Worm (Caenorhabditis elegans): ENCODE results near the gene C55A6.11.
A peak's percentile ranks its signal among the peaks of the same experiment; 100 is the strongest.

Gene C55A6.11

ce11 chrV:11490382-11490781, 29.9 kb upstream of the C55A6.11 start, which contains the start of gene dhs-19:
TSS of gene dhs-19 (minus strand) at chrV:11490482.
- TF ChIP-seq tab-1 (GFP tag; IDR thresholded peaks at IDR 0.05) (no peak), T22C8.4 (GFP tag; IDR thresholded peaks at IDR 0.05) (no peak), cog-1 (tag; optimal IDR thresholded peaks at IDR 0.05) (no peak), ztf-29 (GFP tag; IDR thresholded peaks at IDR 0.05) (no peak), ref-1 (GFP tag; conservative IDR thresholded peaks at IDR 0.05) (no peak), ztf-23 (GFP tag; IDR thresholded peaks at IDR 0.05) (no peak), klf-2 (GFP tag; conservative IDR thresholded peaks at IDR 0.05) (no peak), flt-1 (GFP tag; IDR thresholded peaks at IDR 0.05) (no peak), med-1 (GFP tag; optimal IDR thresholded peaks at IDR 0.05; ENCODE audit: insufficient read depth) (no peak)

- TF ChIP-seq tab-1 (GFP tag; IDR thresholded peaks at IDR 0.05) (no peak), ref-1 (GFP tag; conservative IDR thresholded peaks at IDR 0.05) (no peak), flt-1 (GFP tag; IDR thresholded peaks at IDR 0.05) (no peak), ztf-29 (GFP tag; IDR thresholded peaks at IDR 0.05) (no peak), T22C8.4 (GFP tag; IDR thresholded peaks at IDR 0.05) (no peak), klf-2 (GFP tag; conservative IDR thresholded peaks at IDR 0.05) (no peak), ztf-23 (GFP tag; IDR thresholded peaks at IDR 0.05) (no peak), med-1 (GFP tag; optimal IDR thresholded peaks at IDR 0.05; ENCODE audit: insufficient read depth) (no peak), cog-1 (tag; optimal IDR thresholded peaks at IDR 0.05) (no peak)
These were observed 27.9 kb upstream of the C55A6.11 start, which contains the start of gene T11F9.21 for ce11 chrV:11492456-11492855. TSS of gene T11F9.21 (plus strand) at chrV:11492756.

DNA sequence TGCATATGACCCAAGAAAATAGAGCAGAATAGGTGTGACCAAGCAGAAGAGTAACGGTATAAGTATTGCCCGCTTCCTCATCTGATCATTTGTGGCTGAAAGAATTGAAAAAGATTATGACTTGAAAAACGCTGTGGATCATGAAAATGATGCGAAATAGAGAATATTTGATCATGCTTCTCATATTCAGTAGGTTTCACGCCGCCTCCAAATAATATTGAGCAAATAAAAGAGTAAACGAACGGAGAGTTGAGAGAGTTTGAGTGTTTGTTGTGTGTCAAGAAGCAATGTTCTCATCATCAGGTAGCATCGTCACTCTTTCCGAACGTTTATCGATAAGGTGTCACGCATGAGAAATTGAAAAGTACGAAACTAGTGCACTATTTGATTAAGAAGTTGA, 24.0 kb upstream of the C55A6.11 start, which contains the start of gene htrl-1:
Gene htrl-1, minus strand, starts transcription at position 101 of the 400 bp plus-strand sequence.
- no peak for TF ChIP-seq ztf-23 (GFP tag; IDR thresholded peaks at IDR 0.05)
- TF ChIP-seq flt-1 (GFP tag; IDR thresholded peaks at IDR 0.05) = no peak
- no peak for TF ChIP-seq ref-1 (GFP tag; conservative IDR thresholded peaks at IDR 0.05)
- no peak for TF ChIP-seq tab-1 (GFP tag; IDR thresholded peaks at IDR 0.05)
- TF ChIP-seq med-1 (GFP tag; optimal IDR thresholded peaks at IDR 0.05; ENCODE audit: insufficient read depth) = no peak
- TF ChIP-seq T22C8.4 (GFP tag; IDR thresholded peaks at IDR 0.05) = no peak
- TF ChIP-seq cog-1 (tag; optimal IDR thresholded peaks at IDR 0.05) = no peak
- TF ChIP-seq ztf-29 (GFP tag; IDR thresholded peaks at IDR 0.05) = no peak
- TF ChIP-seq klf-2 (GFP tag; conservative IDR thresholded peaks at IDR 0.05) = no peak

ce11 chrV:11497475-11497874, 22.8 kb upstream of the C55A6.11 start:
- TF ChIP-seq T22C8.4 (GFP tag; IDR thresholded peaks at IDR 0.05) = no peak
- no peak for TF ChIP-seq med-1 (GFP tag; optimal IDR thresholded peaks at IDR 0.05; ENCODE audit: insufficient read depth)
- TF ChIP-seq tab-1 (GFP tag; IDR thresholded peaks at IDR 0.05) = no peak
- no peak for TF ChIP-seq cog-1 (tag; optimal IDR thresholded peaks at IDR 0.05)
- no peak for TF ChIP-seq ref-1 (GFP tag; conservative IDR thresholded peaks at IDR 0.05)
- no peak for TF ChIP-seq ztf-23 (GFP tag; IDR thresholded peaks at IDR 0.05)
- TF ChIP-seq flt-1 (GFP tag; IDR thresholded peaks at IDR 0.05) = no peak
- no peak for TF ChIP-seq ztf-29 (GFP tag; IDR thresholded peaks at IDR 0.05)
- TF ChIP-seq klf-2 (GFP tag; conservative IDR thresholded peaks at IDR 0.05) = no peak

DNA sequence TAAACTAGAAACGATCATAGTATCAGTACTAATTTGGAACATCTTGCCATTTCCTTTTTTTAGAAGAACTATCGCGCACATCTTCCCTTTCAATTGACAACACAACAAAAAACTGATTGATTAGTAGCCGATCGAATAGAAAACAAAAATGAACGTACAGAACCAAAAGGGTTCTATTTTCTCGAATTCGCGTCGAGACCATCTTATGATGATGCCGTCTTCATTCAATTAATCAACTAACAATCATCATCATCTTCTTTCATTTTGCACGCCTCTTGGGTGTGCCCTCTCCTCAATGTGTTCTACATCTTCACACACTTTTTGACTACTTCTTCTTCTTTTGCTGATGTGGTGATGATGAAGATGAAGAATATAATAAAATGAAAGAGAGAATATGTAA, 20.5 kb upstream of the C55A6.11 start:
- TF ChIP-seq flt-1 (GFP tag; IDR thresholded peaks at IDR 0.05) (no peak), ref-1 (GFP tag; conservative IDR thresholded peaks at IDR 0.05) (no peak), cog-1 (tag; optimal IDR thresholded peaks at IDR 0.05) (no peak), ztf-29 (GFP tag; IDR thresholded peaks at IDR 0.05) (no peak), tab-1 (GFP tag; IDR thresholded peaks at IDR 0.05) (no peak), ztf-23 (GFP tag; IDR thresholded peaks at IDR 0.05) (no peak), klf-2 (GFP tag; conservative IDR thresholded peaks at IDR 0.05) (no peak), med-1 (GFP tag; optimal IDR thresholded peaks at IDR 0.05; ENCODE audit: insufficient read depth) (no peak), T22C8.4 (GFP tag; IDR thresholded peaks at IDR 0.05) (no peak)

DNA sequence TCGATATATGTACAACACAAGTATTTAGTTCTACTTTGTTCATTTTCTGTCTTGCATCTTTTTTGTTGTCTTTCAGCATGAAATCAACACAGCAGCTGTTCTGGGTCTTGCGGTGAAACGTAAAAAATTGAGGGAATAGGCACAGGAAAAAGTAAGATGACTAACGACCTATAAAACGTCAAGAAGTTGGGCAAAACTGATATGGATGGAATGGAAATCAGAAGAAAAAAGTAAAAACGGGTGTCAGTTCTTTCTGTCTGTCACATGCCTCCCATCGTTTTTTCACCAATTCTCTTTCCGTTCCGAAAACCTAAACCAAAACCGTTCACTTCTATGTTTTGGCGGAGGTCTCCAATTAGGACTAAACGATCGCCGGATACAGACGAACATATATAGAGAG, 19.3 kb upstream of the C55A6.11 start:
- TF ChIP-seq klf-2 (GFP tag; conservative IDR thresholded peaks at IDR 0.05) = no peak
- TF ChIP-seq T22C8.4 (GFP tag; IDR thresholded peaks at IDR 0.05) = no peak
- TF ChIP-seq flt-1 (GFP tag; IDR thresholded peaks at IDR 0.05) = no peak
- no peak for TF ChIP-seq med-1 (GFP tag; optimal IDR thresholded peaks at IDR 0.05; ENCODE audit: insufficient read depth)
- no peak for TF ChIP-seq ztf-23 (GFP tag; IDR thresholded peaks at IDR 0.05)
- TF ChIP-seq ref-1 (GFP tag; conservative IDR thresholded peaks at IDR 0.05) = no peak
- no peak for TF ChIP-seq cog-1 (tag; optimal IDR thresholded peaks at IDR 0.05)
- no peak for TF ChIP-seq ztf-29 (GFP tag; IDR thresholded peaks at IDR 0.05)
- TF ChIP-seq tab-1 (GFP tag; IDR thresholded peaks at IDR 0.05) = no peak

ce11 chrV:11503081-11503751, 17.1 kb upstream of the C55A6.11 start, which contains the start of gene C55A6.12:
TSS of gene C55A6.12 (minus strand) at chrV:11503131.
- TF ChIP-seq tab-1 (GFP tag; IDR thresholded peaks at IDR 0.05) (no peak), ztf-23 (GFP tag; IDR thresholded peaks at IDR 0.05) (0 out of 2 replicates have a peak, but pooled peaks have one; percentile 32)

- TF ChIP-seq ztf-23 (GFP tag; IDR thresholded peaks at IDR 0.05) = peak; percentile 68; the same call in 1 of the 2 replicates
- TF ChIP-seq flt-1 (GFP tag; IDR thresholded peaks at IDR 0.05) = 0 out of 2 replicates have a peak, but pooled peaks have one; percentile 24
- 0 out of 2 replicates have a peak, but pooled peaks have one; percentile 39 for TF ChIP-seq tab-1 (GFP tag; IDR thresholded peaks at IDR 0.05)
- peak; percentile 1 for TF ChIP-seq cog-1 (tag; optimal IDR thresholded peaks at IDR 0.05)
These were observed 15.4 kb upstream of the C55A6.11 start, which contains the start of the genes C55A6.1 and C55A6.10 for ce11 chrV:11504853-11505397. TSS of gene C55A6.1 (minus strand) at chrV:11504968. TSS of gene C55A6.10 (plus strand) at chrV:11505347.

- TF ChIP-seq klf-2 (GFP tag; conservative IDR thresholded peaks at IDR 0.05) (no peak), tab-1 (GFP tag; IDR thresholded peaks at IDR 0.05) (no peak), ztf-29 (GFP tag; IDR thresholded peaks at IDR 0.05) (no peak), T22C8.4 (GFP tag; IDR thresholded peaks at IDR 0.05) (no peak), cog-1 (tag; optimal IDR thresholded peaks at IDR 0.05) (no peak), flt-1 (GFP tag; IDR thresholded peaks at IDR 0.05) (no peak), ref-1 (GFP tag; conservative IDR thresholded peaks at IDR 0.05) (no peak), med-1 (GFP tag; optimal IDR thresholded peaks at IDR 0.05; ENCODE audit: insufficient read depth) (no peak), ztf-23 (GFP tag; IDR thresholded peaks at IDR 0.05) (no peak)
These were observed 14.0 kb upstream of the C55A6.11 start for ce11 chrV:11506347-11506746.
